Fruit fly (Drosophila melanogaster) Kc167 (cell line): ENCODE data around the gene Msh6.

Experiments used
- Myc ChIP-seq: fragments of >200 bp; optimal IDR thresholded peaks from 2 replicates; lab custom pipeline; 2017; ENCODE audit warnings: missing external identifiers
- Sin3A ChIP-seq: fragments of >200 bp; optimal IDR thresholded peaks from 2 replicates; lab custom pipeline; 2018; ENCODE audit warnings: missing external identifiers
- h ChIP-seq: fragments of >200 bp; optimal IDR thresholded peaks from 3 replicates; lab custom pipeline; 2018; ENCODE audit warnings: missing external identifiers
- insv ChIP-seq: fragments of >200 bp; optimal IDR thresholded peaks from 3 replicates; lab custom pipeline; 2018; ENCODE audit warnings: missing external identifiers
- psq ChIP-seq: fragments of >200 bp; optimal IDR thresholded peaks from 2 replicates; lab custom pipeline; 2017; ENCODE audit warnings: missing external identifiers
- ttk ChIP-seq: sonication (Bioruptor generic); optimal IDR thresholded peaks from 2 replicates; lab custom pipeline; 2017; ENCODE audit warnings: missing external identifiers

DNA sequence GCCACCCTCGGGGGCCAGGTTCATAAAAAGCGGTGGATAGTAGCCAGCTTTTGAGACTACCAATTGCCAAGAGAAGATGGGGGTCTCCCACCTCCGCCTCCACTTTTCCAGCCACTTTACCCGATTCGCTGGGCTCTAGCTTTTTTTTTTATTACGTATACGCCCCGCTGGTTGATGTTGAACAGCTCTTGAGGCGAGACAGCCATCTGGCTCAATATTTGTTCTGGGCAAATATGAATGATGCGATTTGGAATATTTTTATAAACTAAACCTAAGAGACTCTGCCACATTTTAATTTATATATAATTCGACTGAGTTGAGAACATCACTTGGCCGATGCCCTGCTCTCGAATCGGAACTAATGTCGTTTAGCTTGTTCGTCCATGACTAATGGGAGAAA lies 8.3 kb downstream of the Msh6 start:
- TF ChIP-seq ttk (lab: Kevin White, UChicago) (no peak), psq (lab: Kevin White, UChicago) (no peak), Sin3A (no peak), insv (lab: Kevin White, UChicago) (no peak), Myc (lab: Kevin White, UChicago) (no peak), h (lab: Kevin White, UChicago) (no peak)
